Worm (Caenorhabditis elegans) whole organism, L3 larva: ENCODE data around the gene rpy-1.

Experiments
- R02D3.7 ChIP-seq: fragments of 150-350 bp; optimal IDR thresholded peaks from 2 replicates; lab custom pipeline; 2014; ENCODE audit warnings: missing biosample characterization, missing genetic modification characterization
- aly-2 ChIP-seq: fragments of 150-350 bp; optimal IDR thresholded peaks from 2 replicates; lab custom pipeline; 2014; ENCODE audit warnings: missing biosample characterization, missing genetic modification characterization
- ama-1 ChIP-seq: fragments of 150-350 bp; optimal IDR thresholded peaks from 2 replicates; lab custom pipeline; 2018
- ceh-16 ChIP-seq: sonication (generic microtip); optimal IDR thresholded peaks from 2 replicates; lab custom pipeline; 2017; ENCODE audit warnings: missing biosample characterization, missing genetic modification characterization
- ceh-28 ChIP-seq: fragments of 150-350 bp; optimal IDR thresholded peaks from 2 replicates; lab custom pipeline; 2014; ENCODE audit warnings: missing biosample characterization, missing genetic modification reagents, missing genetic modification characterization
- ceh-82 ChIP-seq: fragments of 150-350 bp; optimal IDR thresholded peaks from 2 replicates; lab custom pipeline; 2014; ENCODE audit warnings: missing biosample characterization, missing genetic modification characterization
- ceh-9 ChIP-seq: sonication (generic microtip); optimal IDR thresholded peaks from 2 replicates; lab custom pipeline; 2018; ENCODE audit warnings: missing biosample characterization, missing genetic modification characterization
- daf-12 ChIP-seq: fragments of 150-350 bp; optimal IDR thresholded peaks from 2 replicates; lab custom pipeline; 2014; ENCODE audit warnings: missing biosample characterization, missing genetic modification reagents, missing genetic modification characterization
- egl-5 ChIP-seq: fragments of 150-350 bp; optimal IDR thresholded peaks from 2 replicates; lab custom pipeline; 2017; ENCODE audit warnings: missing biosample characterization, missing genetic modification reagents, missing genetic modification characterization, inconsistent platforms
- elt-1 ChIP-seq: fragments of 150-350 bp; optimal IDR thresholded peaks from 2 replicates; lab custom pipeline; 2014; ENCODE audit warnings: missing biosample characterization, missing genetic modification characterization
- elt-2 ChIP-seq: sonication (generic microtip); optimal IDR thresholded peaks from 2 replicates; lab custom pipeline; 2016; ENCODE audit warnings: missing genetic modification reagents, mild to moderate bottlenecking, missing genetic modification characterization, missing compliant biosample characterization
- elt-3 ChIP-seq, 3 experiments: fragments of 150-350 bp in 1 of 3; sonication (generic microtip) in 2 of 3; optimal IDR thresholded peaks; 2 replicates in 2 of 3; 4 replicates in 1 of 3; lab custom pipeline; 2014 to 2017; ENCODE audit warnings: missing biosample characterization in 3 of 3, missing genetic modification characterization in 3 of 3
- eor-1 ChIP-seq, 2 experiments: fragments of 150-350 bp; optimal IDR thresholded peaks; 2 replicates each; lab custom pipeline; 2014 to 2018; ENCODE audit warnings: missing biosample characterization in 2 of 2, missing genetic modification characterization in 2 of 2
- fkh-10 ChIP-seq: sonication (generic microtip); optimal IDR thresholded peaks from 2 replicates; lab custom pipeline; 2017; ENCODE audit warnings: missing biosample characterization, missing genetic modification reagents, missing genetic modification characterization
- fkh-2 ChIP-seq: fragments of 150-350 bp; optimal IDR thresholded peaks from 2 replicates; lab custom pipeline; 2014; ENCODE audit warnings: missing biosample characterization, missing genetic modification reagents, missing genetic modification characterization
- fos-1 ChIP-seq: fragments of 150-350 bp; optimal IDR thresholded peaks from 2 replicates; lab custom pipeline; 2014; ENCODE audit warnings: missing biosample characterization, missing genetic modification characterization
- hmg-11 ChIP-seq: sonication (generic microtip); optimal IDR thresholded peaks from 2 replicates; lab custom pipeline; 2016; ENCODE audit warnings: missing genetic modification characterization, missing compliant biosample characterization
- jun-1 ChIP-seq: fragments of 150-350 bp; optimal IDR thresholded peaks from 2 replicates; lab custom pipeline; 2014; ENCODE audit warnings: missing biosample characterization, missing genetic modification reagents, missing genetic modification characterization
- lin-15B ChIP-seq: fragments of 150-350 bp; optimal IDR thresholded peaks from 2 replicates; lab custom pipeline; 2014; ENCODE audit warnings: missing biosample characterization, missing genetic modification characterization
- lin-39 ChIP-seq: fragments of 150-350 bp; optimal IDR thresholded peaks from 2 replicates; lab custom pipeline; 2018; ENCODE audit warnings: missing biosample characterization, missing genetic modification reagents, missing genetic modification characterization
- lsy-12 ChIP-seq: sonication (generic microtip); optimal IDR thresholded peaks from 2 replicates; lab custom pipeline; 2016; ENCODE audit warnings: mild to moderate bottlenecking, missing genetic modification characterization, missing compliant biosample characterization
- mdl-1 ChIP-seq: fragments of 150-350 bp; optimal IDR thresholded peaks from 2 replicates; lab custom pipeline; 2014; ENCODE audit warnings: missing biosample characterization, missing genetic modification characterization
- nfya-1 ChIP-seq: sonication (generic microtip); optimal IDR thresholded peaks from 2 replicates; lab custom pipeline; 2017; ENCODE audit warnings: missing genetic modification characterization, mild to moderate bottlenecking, missing compliant biosample characterization, antibody characterized with exemption, moderate library complexity; ENCODE audit not compliant: insufficient read depth
- nhr-11 ChIP-seq: fragments of 150-350 bp; optimal IDR thresholded peaks from 2 replicates; lab custom pipeline; 2014; ENCODE audit warnings: missing biosample characterization, missing genetic modification characterization
- nhr-12 ChIP-seq: fragments of 150-350 bp; optimal IDR thresholded peaks from 2 replicates; lab custom pipeline; 2014; ENCODE audit warnings: missing biosample characterization, missing genetic modification characterization
- nhr-23 ChIP-seq: fragments of 150-350 bp; optimal IDR thresholded peaks from 2 replicates; lab custom pipeline; 2014; ENCODE audit warnings: missing biosample characterization, missing genetic modification reagents, missing genetic modification characterization
- nhr-25 ChIP-seq: sonication (generic microtip); optimal IDR thresholded peaks from 2 replicates; lab custom pipeline; 2017; ENCODE audit warnings: missing biosample characterization, missing genetic modification characterization
- nhr-28 ChIP-seq: fragments of 150-350 bp; optimal IDR thresholded peaks from 2 replicates; lab custom pipeline; 2014; ENCODE audit warnings: missing biosample characterization, missing genetic modification characterization
- nhr-67 ChIP-seq: fragments of 150-350 bp; optimal IDR thresholded peaks from 2 replicates; lab custom pipeline; 2014; ENCODE audit warnings: missing biosample characterization, missing genetic modification characterization
- nhr-76 ChIP-seq: fragments of 150-350 bp; sonication (generic microtip); optimal IDR thresholded peaks from 5 replicates; lab custom pipeline; 2014; ENCODE audit warnings: missing biosample characterization, missing genetic modification characterization
- nhr-77 ChIP-seq: fragments of 150-350 bp; optimal IDR thresholded peaks from 2 replicates; lab custom pipeline; 2014; ENCODE audit warnings: missing biosample characterization, missing genetic modification characterization
- pha-4 ChIP-seq: fragments of 150-350 bp; optimal IDR thresholded peaks from 2 replicates; lab custom pipeline; 2014; ENCODE audit warnings: missing biosample characterization, missing genetic modification reagents, missing genetic modification characterization
- pqm-1 ChIP-seq: fragments of 150-350 bp; optimal IDR thresholded peaks from 2 replicates; lab custom pipeline; 2017; ENCODE audit warnings: missing biosample characterization, missing genetic modification characterization, inconsistent platforms
- sea-2 ChIP-seq: fragments of 150-350 bp; sonication (generic microtip); optimal IDR thresholded peaks from 4 replicates; lab custom pipeline; 2014; ENCODE audit warnings: missing biosample characterization, missing genetic modification reagents, missing genetic modification characterization
- skn-1 ChIP-seq: fragments of 150-350 bp; optimal IDR thresholded peaks from 2 replicates; lab custom pipeline; 2014; ENCODE audit warnings: missing biosample characterization, missing genetic modification characterization
- snpc-4 ChIP-seq: fragments of 150-350 bp; optimal IDR thresholded peaks from 2 replicates; lab custom pipeline; 2014; ENCODE audit warnings: missing biosample characterization, missing genetic modification characterization
- tbx-2 ChIP-seq: sonication (generic microtip); optimal IDR thresholded peaks from 2 replicates; lab custom pipeline; 2016; ENCODE audit warnings: mild to moderate bottlenecking, missing genetic modification characterization, missing compliant biosample characterization
- unc-62 ChIP-seq: fragments of 150-350 bp; sonication (generic microtip); optimal IDR thresholded peaks from 4 replicates; lab custom pipeline; 2014; ENCODE audit warnings: missing biosample characterization, missing genetic modification reagents, missing genetic modification characterization
- zag-1 ChIP-seq: fragments of 150-350 bp; optimal IDR thresholded peaks from 2 replicates; lab custom pipeline; 2014; ENCODE audit warnings: missing biosample characterization, missing genetic modification characterization
- ztf-4 ChIP-seq: fragments of 150-350 bp; optimal IDR thresholded peaks from 2 replicates; lab custom pipeline; 2014; ENCODE audit warnings: missing biosample characterization, missing genetic modification characterization

Gene rpy-1

ce11 chrII:6733718-6734117 is 28.3 kb upstream of the rpy-1 start, which contains the start of gene T14B4.9:
Gene T14B4.9 (minus strand): TSS chrII:6733818.
- TF ChIP-seq ceh-82 (tag; lab: Kevin White, UChicago), result no peak
- TF ChIP-seq nhr-12, result no peak
- TF ChIP-seq elt-1, result no peak
- no peak for TF ChIP-seq ama-1 (lab: Kevin White, UChicago)
- no peak for TF ChIP-seq elt-2 (tag; lab: Kevin White, UChicago)
- TF ChIP-seq daf-12, result no peak
- TF ChIP-seq lin-39 (tag; lab: Kevin White, UChicago), result no peak
- TF ChIP-seq sea-2 (GFP tag; lab: Kevin White, UChicago), result no peak
- no peak for TF ChIP-seq nhr-67 (tag; lab: Kevin White, UChicago)
- TF ChIP-seq fkh-10, result no peak
- no peak for TF ChIP-seq skn-1
- TF ChIP-seq hmg-11 (tag; lab: Kevin White, UChicago), result no peak

- TF ChIP-seq nfya-1 (tag; lab: Kevin White, UChicago) (peak; percentile 46), hmg-11 (tag; lab: Kevin White, UChicago) (peak; percentile 21), pqm-1 (tag; lab: Kevin White, UChicago) (no peak), elt-2 (tag; lab: Kevin White, UChicago) (no peak)
These were observed 23.9 kb upstream of the rpy-1 start, which contains the start of gene T14B4.8 for ce11 chrII:6729331-6729730. Gene T14B4.8 (minus strand): TSS chrII:6729390.

ce11 chrII:6726814-6727213 is 21.4 kb upstream of the rpy-1 start:
- TF ChIP-seq ceh-9 (tag; lab: Kevin White, UChicago) (no peak), egl-5 (tag; lab: Kevin White, UChicago) (peak; percentile 40)

- peak; percentile 44 for TF ChIP-seq pha-4 (tag; lab: Kevin White, UChicago)
- TF ChIP-seq elt-3 (tag; optimal IDR thresholded peaks at IDR 0.05; lab: Kevin White, UChicago), result no peak
- TF ChIP-seq nhr-76 (tag; lab: Kevin White, UChicago), result no peak
- TF ChIP-seq fkh-2, result no peak
- no peak for TF ChIP-seq tbx-2 (tag; lab: Kevin White, UChicago)
- TF ChIP-seq lsy-12 (tag; lab: Kevin White, UChicago), result peak; percentile 36
- no peak for TF ChIP-seq nhr-11 (tag; lab: Kevin White, UChicago)
- TF ChIP-seq lin-39 (tag; lab: Kevin White, UChicago), result peak; percentile 14
- peak; percentile 48 for TF ChIP-seq nfya-1 (tag; lab: Kevin White, UChicago)
- TF ChIP-seq unc-62 (GFP tag; lab: Kevin White, UChicago), result no peak
- no peak for TF ChIP-seq skn-1
- no peak for TF ChIP-seq nhr-77 (tag; lab: Kevin White, UChicago)
- TF ChIP-seq R02D3.7 (tag; lab: Kevin White, UChicago), result no peak
- no peak for TF ChIP-seq zag-1 (tag; lab: Kevin White, UChicago)
- TF ChIP-seq sea-2 (GFP tag; lab: Kevin White, UChicago), result no peak
- peak; percentile 38 for TF ChIP-seq hmg-11 (tag; lab: Kevin White, UChicago)
- no peak for TF ChIP-seq aly-2
- TF ChIP-seq, all 47 proteins: peak for 5
These were observed 16.1 kb upstream of the rpy-1 start for ce11 chrII:6721581-6721980.

ce11 chrII:6718221-6718620 is 12.8 kb upstream of the rpy-1 start, which contains the start of gene tsp-10:
Gene tsp-10 (plus strand): TSS chrII:6718586.
- TF ChIP-seq elt-2 (tag; lab: Kevin White, UChicago), result peak; percentile 60
- TF ChIP-seq nhr-76 (tag; lab: Kevin White, UChicago), result no peak

ce11 chrII:6716638-6717037 is 11.2 kb upstream of the rpy-1 start, which contains the start of the genes T14B4.5 and T14B4.20:
Gene T14B4.5 (plus strand): TSS chrII:6716863.
Gene T14B4.20 (plus strand): TSS chrII:6716901.
- TF ChIP-seq fos-1 (tag; lab: Kevin White, UChicago), result no peak
- TF ChIP-seq nhr-25, result peak; percentile 38
- no peak for TF ChIP-seq lin-39 (tag; lab: Kevin White, UChicago)
- no peak for TF ChIP-seq nhr-76 (tag; lab: Kevin White, UChicago)
- TF ChIP-seq ceh-16 (tag; lab: Kevin White, UChicago), result no peak
- no peak for TF ChIP-seq nhr-12
- no peak for TF ChIP-seq hmg-11 (tag; lab: Kevin White, UChicago)
- TF ChIP-seq pqm-1 (tag; lab: Kevin White, UChicago), result no peak
- no peak for TF ChIP-seq snpc-4 (tag; lab: Kevin White, UChicago)
- no peak for TF ChIP-seq lsy-12 (tag; lab: Kevin White, UChicago)
- no peak for TF ChIP-seq jun-1
- no peak for TF ChIP-seq fkh-2
- TF ChIP-seq mdl-1 (tag; lab: Kevin White, UChicago), result no peak
- no peak for TF ChIP-seq ztf-4
- TF ChIP-seq ama-1 (lab: Kevin White, UChicago), result no peak
- TF ChIP-seq ceh-28, result no peak
- no peak for TF ChIP-seq unc-62 (GFP tag; lab: Kevin White, UChicago)
- no peak for TF ChIP-seq elt-1
- peak in 1 of 2 experiments; percentile 11 for TF ChIP-seq eor-1 (tag; optimal IDR thresholded peaks at IDR 0.05; lab: Kevin White, UChicago)
- no peak for TF ChIP-seq egl-5 (tag; lab: Kevin White, UChicago)
- no peak for TF ChIP-seq skn-1
- peak; percentile 64 for TF ChIP-seq nhr-23 (tag; lab: Kevin White, UChicago)
- no peak for TF ChIP-seq nhr-77 (tag; lab: Kevin White, UChicago)
- TF ChIP-seq lin-15B (tag; lab: Kevin White, UChicago), result no peak
- no peak for TF ChIP-seq tbx-2 (tag; lab: Kevin White, UChicago)
- no peak for TF ChIP-seq nhr-28 (tag; lab: Kevin White, UChicago)
- TF ChIP-seq nhr-67 (tag; lab: Kevin White, UChicago), result no peak
